Worm (Caenorhabditis elegans) whole organism, mixed stage, embryonic: ENCODE data around the gene ain-1.

Source experiments
- M03D4.4 ChIP-seq: sonication (generic microtip); optimal IDR thresholded peaks from 2 replicates; lab custom pipeline; 2017; ENCODE audit warnings: mild to moderate bottlenecking, missing genetic modification characterization, missing compliant biosample characterization
- ceh-39 ChIP-seq: fragments of 150-350 bp; optimal IDR thresholded peaks from 2 replicates; lab custom pipeline; 2014; ENCODE audit warnings: missing biosample characterization, missing genetic modification characterization
- drap-1 ChIP-seq: fragments of 200-800 bp; sonication (Bioruptor generic); optimal IDR thresholded peaks from 3 replicates; lab custom pipeline; 2018; ENCODE audit warnings: mild to moderate bottlenecking, missing genetic modification characterization, missing compliant biosample characterization
- elt-1 ChIP-seq: sonication (generic microtip); optimal IDR thresholded peaks from 2 replicates; lab custom pipeline; 2017; ENCODE audit warnings: missing genetic modification characterization, mild to moderate bottlenecking, missing compliant biosample characterization, antibody characterized with exemption, moderate library complexity, borderline replicate concordance; ENCODE audit not compliant: insufficient read depth
- lin-13 ChIP-seq: fragments of 150-350 bp; optimal IDR thresholded peaks from 2 replicates; lab custom pipeline; 2014; ENCODE audit warnings: missing biosample characterization, missing genetic modification characterization
- lsy-2 ChIP-seq: fragments of 150-350 bp; optimal IDR thresholded peaks from 2 replicates; lab custom pipeline; 2014; ENCODE audit warnings: missing biosample characterization, missing genetic modification characterization
- nhr-76 ChIP-seq: sonication (generic microtip); optimal IDR thresholded peaks from 2 replicates; lab custom pipeline; 2017; ENCODE audit warnings: missing biosample characterization, missing genetic modification characterization
- ztf-11 ChIP-seq: fragments of 150-350 bp; optimal IDR thresholded peaks from 2 replicates; lab custom pipeline; 2014; ENCODE audit warnings: missing biosample characterization, missing genetic modification characterization

DNA sequence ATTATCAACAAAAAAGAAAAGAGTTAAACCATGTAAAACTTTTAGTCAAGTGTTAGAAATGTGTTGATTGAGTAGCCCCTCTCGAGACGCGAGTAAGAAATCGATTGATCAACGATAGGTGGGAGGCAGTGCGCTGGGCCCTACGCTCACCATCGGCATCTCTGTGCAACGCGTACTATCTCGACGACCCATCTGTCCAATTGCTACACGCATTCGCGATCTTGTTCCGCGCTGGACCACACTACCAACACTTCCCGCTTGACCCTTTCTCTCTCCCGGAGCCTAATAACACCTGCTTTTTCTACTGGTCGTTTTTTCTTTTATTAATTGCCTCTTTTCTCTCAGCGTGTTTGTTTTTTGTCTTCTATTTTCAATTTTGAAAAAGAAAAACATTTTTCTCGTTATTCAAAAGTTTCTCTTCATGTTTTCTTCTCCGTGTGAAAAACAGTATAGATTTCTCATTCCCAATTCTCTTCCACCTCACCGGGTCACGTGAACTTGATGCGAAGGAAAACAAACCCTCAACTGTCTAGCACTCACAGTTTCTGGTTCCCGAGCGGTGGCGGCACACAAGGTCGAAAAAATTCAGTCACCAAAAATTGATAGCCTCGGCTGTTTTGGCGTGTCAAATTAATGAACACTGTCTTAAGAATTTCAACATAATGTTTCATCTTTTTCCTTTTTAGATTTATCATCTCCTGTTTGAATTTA is 1.8 kb upstream of the ain-1 start:
- TF ChIP-seq lin-13 (tag; lab: Kevin White, UChicago) (no peak), ztf-11 (no peak), lsy-2 (no peak), elt-1 (tag; lab: Kevin White, UChicago) (no peak), ceh-39 (tag; lab: Kevin White, UChicago) (no peak), nhr-76 (tag; lab: Kevin White, UChicago) (no peak), M03D4.4 (tag; lab: Kevin White, UChicago) (peak; percentile 21), drap-1 (GFP tag; lab: Kevin White, UChicago) (no peak)
